Worm (Caenorhabditis elegans): Measurements from ENCODE around the gene gplb-1.

DNA sequence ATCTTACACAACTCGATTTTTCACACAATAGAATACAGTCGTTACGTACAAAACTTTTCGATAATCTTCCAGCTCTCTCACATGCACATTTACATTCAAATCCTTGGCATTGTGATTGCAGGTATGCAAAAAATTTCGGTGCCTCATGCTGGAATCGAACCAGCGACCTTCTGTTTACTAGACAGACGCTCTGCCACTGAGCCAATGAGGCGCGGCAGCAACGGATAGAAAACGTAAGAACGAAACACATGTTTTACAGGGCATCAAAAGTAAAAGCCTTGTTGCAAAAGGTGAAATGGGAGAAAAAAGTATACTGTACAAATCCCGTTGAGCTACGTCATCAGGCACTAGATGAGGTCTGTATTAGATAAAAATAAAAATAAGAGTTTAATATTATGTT, 24.9 kb upstream of the gplb-1 start:
- TF ChIP-seq unc-39 (tag; optimal IDR thresholded peaks at IDR 0.05): no peak
- TF ChIP-seq skn-1 (tag; optimal IDR thresholded peaks at IDR 0.05): no peak
- no peak for TF ChIP-seq lin-15B (tag; optimal IDR thresholded peaks at IDR 0.05)
- TF ChIP-seq ztf-7 (tag; optimal IDR thresholded peaks at IDR 0.05): no peak
- TF ChIP-seq zag-1 (tag; optimal IDR thresholded peaks at IDR 0.05): no peak
- TF ChIP-seq daf-19 (GFP tag; conservative IDR thresholded peaks at IDR 0.05): peak; percentile 70
- no peak for TF ChIP-seq nhr-6 (tag; optimal IDR thresholded peaks at IDR 0.05)
- no peak for TF ChIP-seq nhr-11 (tag; optimal IDR thresholded peaks at IDR 0.05)
- peak; percentile 7 for TF ChIP-seq spr-3 (GFP tag; optimal IDR thresholded peaks at IDR 0.05)
- TF ChIP-seq egl-27 (tag; optimal IDR thresholded peaks at IDR 0.05): no peak
- peak; percentile 65 for TF ChIP-seq pha-4 (GFP tag; IDR thresholded peaks at IDR 0.05)
- no peak for TF ChIP-seq pha-4 (tag; optimal IDR thresholded peaks at IDR 0.05)
- no peak for TF ChIP-seq nhr-28 (tag; optimal IDR thresholded peaks at IDR 0.05)
- TF ChIP-seq jun-1 (tag; optimal IDR thresholded peaks at IDR 0.05): no peak

Measured in whole organism, L4 larva.